Worm (Caenorhabditis elegans): ENCODE data around the gene F56D1.1.

Gene F56D1.1

DNA sequence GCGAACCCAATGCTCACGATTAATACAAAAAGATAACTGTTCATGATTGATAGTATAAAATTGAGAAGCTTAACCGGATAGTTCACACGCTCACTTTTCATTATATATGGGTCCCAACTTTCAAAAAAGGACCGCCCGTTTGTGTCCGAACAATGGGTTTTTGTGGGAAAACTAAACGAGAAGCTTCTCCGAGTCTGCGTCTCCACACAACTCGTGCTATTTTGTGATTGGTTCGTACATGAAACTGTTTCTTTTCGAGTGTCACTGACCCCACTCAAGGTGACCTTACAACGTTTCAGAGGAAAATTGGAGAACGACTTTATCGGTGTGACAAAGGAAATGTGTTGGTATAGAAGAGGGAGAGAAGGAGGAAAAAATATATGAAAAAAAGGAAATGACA lies 41.6 kb upstream of the F56D1.1 start, which contains the start of gene dct-5:
TSS of gene dct-5 (minus strand) at position 101 of the 400 bp plus-strand sequence.
- TF ChIP-seq D2030.7 (GFP tag; IDR thresholded peaks at IDR 0.05), result no peak

DNA sequence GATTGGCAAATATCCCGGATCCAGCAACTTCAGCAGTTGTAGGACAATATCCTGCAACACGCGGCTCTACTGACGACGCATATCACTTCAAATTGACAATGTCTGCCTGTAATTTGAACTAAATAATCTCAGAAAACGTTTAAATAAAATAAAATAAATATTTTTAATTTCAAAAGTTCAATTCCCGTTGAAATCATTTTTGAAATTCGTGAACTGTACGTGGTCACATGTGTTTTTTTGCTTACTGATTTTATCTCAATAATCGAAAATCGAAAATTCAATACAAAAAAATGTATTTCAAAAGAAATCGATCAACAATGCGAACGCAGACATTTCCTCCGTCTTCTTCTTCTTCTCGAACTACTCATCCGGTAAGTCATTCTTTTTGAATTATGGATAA lies 40.8 kb upstream of the F56D1.1 start, which contains the start of gene F07F6.1:
TSS of gene F07F6.1 (plus strand) at position 301 of the 400 bp plus-strand sequence.
- no peak for TF ChIP-seq lin-26 (GFP tag; IDR thresholded peaks at IDR 0.05)

ce11 chrII:5446506-5446905 lies 31.9 kb upstream of the F56D1.1 start, which contains the start of gene nmr-1:
nmr-1 (minus strand) TSS chrII:5446606.
- TF ChIP-seq ceh-27 (GFP tag; optimal IDR thresholded peaks at IDR 0.05) (no peak), ceh-100 (GFP tag; IDR thresholded peaks at IDR 0.05) (no peak), D2030.7 (GFP tag; IDR thresholded peaks at IDR 0.05) (no peak), F49E8.2 (tag; optimal IDR thresholded peaks at IDR 0.05; ENCODE audit: insufficient read depth) (no peak), F10E7.11 (tag; optimal IDR thresholded peaks at IDR 0.05) (no peak), sdz-38 (tag; optimal IDR thresholded peaks at IDR 0.05) (no peak), F57C9.4 (tag; optimal IDR thresholded peaks at IDR 0.05) (no peak)

DNA sequence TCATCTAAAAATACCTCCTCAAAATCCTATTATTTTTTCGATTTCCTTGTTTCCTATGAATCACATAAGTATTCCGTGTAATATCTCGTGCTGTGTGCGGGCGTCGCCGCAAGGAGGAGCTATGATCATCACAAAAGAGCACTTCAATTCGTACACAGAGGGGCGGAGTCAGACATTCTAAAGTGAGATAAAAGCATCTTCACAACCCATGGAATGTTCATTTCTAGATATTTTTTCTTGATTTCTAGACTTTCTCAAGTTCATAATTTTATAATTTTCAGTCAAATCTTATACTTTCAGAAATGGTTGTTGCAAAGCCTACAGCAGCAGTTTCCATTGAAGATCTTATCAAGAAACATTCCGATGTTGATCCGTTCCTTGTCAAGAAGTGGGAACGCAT lies 31.0 kb upstream of the F56D1.1 start, which contains the start of gene cex-1:
TSS of gene cex-1 (plus strand) at position 301 of the 400 bp plus-strand sequence.
- TF ChIP-seq madf-3 (GFP tag; IDR thresholded peaks at IDR 0.05), result no peak
- TF ChIP-seq snpc-4 (GFP tag; optimal IDR thresholded peaks at IDR 0.05), result no peak
- TF ChIP-seq snpc-4 (tag; optimal IDR thresholded peaks at IDR 0.05), result no peak
- no peak for TF ChIP-seq hsf-1 (GFP tag; IDR thresholded peaks at IDR 0.05)
- TF ChIP-seq attf-5 (GFP tag; optimal IDR thresholded peaks at IDR 0.05), result no peak
- no peak for TF ChIP-seq ztf-22 (GFP tag; optimal IDR thresholded peaks at IDR 0.05)

DNA sequence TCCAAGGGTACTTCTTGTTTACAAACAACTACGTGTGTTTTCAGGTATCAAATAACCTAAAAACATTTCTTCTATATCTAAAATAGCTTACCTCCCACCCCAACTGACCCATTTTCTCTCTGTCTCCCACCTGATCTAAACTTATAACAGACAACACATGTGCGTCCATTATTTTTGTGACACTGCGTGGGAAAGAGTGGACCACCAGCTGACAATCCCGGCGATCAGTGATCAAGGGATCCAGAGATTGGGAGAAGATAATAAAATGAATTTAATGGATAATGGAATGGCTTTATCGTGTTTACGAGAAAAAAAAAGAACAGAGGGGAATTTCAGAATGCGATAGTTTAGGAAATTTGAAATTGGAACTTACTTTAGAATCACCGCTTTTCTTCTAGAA lies 29.2 kb upstream of the F56D1.1 start:
- TF ChIP-seq dox-1 (GFP tag; IDR thresholded peaks at IDR 0.05), result no peak
- TF ChIP-seq snpc-1.1 (tag; optimal IDR thresholded peaks at IDR 0.05; ENCODE audit: insufficient read depth), result no peak
- TF ChIP-seq hrde-1 (tag; optimal IDR thresholded peaks at IDR 0.05; ENCODE audit: borderline replicate concordance), result no peak
- no peak for TF ChIP-seq zfh-2 (GFP tag; conservative IDR thresholded peaks at IDR 0.05)
- no peak for TF ChIP-seq D2030.7 (GFP tag; IDR thresholded peaks at IDR 0.05)
- TF ChIP-seq snpc-3.4 (tag; optimal IDR thresholded peaks at IDR 0.05), result no peak
- no peak for TF ChIP-seq ets-4 (GFP tag; optimal IDR thresholded peaks at IDR 0.05)
- TF ChIP-seq xnd-1 (tag; optimal IDR thresholded peaks at IDR 0.05), result no peak
- TF ChIP-seq lsy-27 (tag; optimal IDR thresholded peaks at IDR 0.05; ENCODE audit: borderline replicate concordance, insufficient read depth), result no peak
- no peak for TF ChIP-seq Y95B8A.8 (GFP tag; IDR thresholded peaks at IDR 0.05)
- no peak for TF ChIP-seq ztf-18 (tag; optimal IDR thresholded peaks at IDR 0.05)
- no peak for TF ChIP-seq F33H1.4 (GFP tag; IDR thresholded peaks at IDR 0.05)
- TF ChIP-seq K11D2.4 (GFP tag; IDR thresholded peaks at IDR 0.05), result no peak
- no peak for TF ChIP-seq madf-3 (GFP tag; IDR thresholded peaks at IDR 0.05)
- TF ChIP-seq ama-1 (optimal IDR thresholded peaks at IDR 0.05), result no peak
- TF ChIP-seq ama-1 (GFP tag; optimal IDR thresholded peaks at IDR 0.05), result no peak
- no peak for TF ChIP-seq ztf-22 (GFP tag; optimal IDR thresholded peaks at IDR 0.05)
- no peak for TF ChIP-seq hlh-26 (GFP tag; conservative IDR thresholded peaks at IDR 0.05)
- TF ChIP-seq ceh-27 (GFP tag; optimal IDR thresholded peaks at IDR 0.05), result no peak
- no peak for TF ChIP-seq bed-1 (GFP tag; IDR thresholded peaks at IDR 0.05)

DNA sequence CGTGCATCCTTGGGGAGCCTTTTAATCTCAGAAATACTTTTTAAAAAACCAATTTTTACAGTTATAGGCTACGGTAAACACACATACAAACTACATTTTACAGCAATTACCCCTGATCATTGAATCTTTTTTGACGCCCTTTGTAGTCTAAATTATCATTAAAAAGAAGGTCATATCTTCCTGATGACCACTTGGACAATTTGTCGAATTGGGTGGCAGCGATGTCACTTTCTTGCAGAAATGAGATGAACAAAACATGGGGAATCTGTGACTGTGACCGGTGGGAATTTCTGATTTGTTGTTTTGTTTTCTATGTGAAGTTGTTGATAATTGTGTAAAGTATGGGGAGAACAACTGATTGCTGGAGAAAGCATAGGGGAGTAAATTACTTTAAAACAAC lies 28.8 kb upstream of the F56D1.1 start:
- TF ChIP-seq attf-6 (GFP tag; IDR thresholded peaks at IDR 0.05) (no peak), madf-10 (tag; optimal IDR thresholded peaks at IDR 0.05) (no peak), pha-4 (tag; optimal IDR thresholded peaks at IDR 0.05) (no peak), athp-1 (tag; optimal IDR thresholded peaks at IDR 0.05) (no peak), fkh-3 (tag; optimal IDR thresholded peaks at IDR 0.05) (no peak), madf-8 (GFP tag; conservative IDR thresholded peaks at IDR 0.05) (no peak), nfyb-1 (GFP tag; IDR thresholded peaks at IDR 0.05) (no peak), attf-3 (GFP tag; conservative IDR thresholded peaks at IDR 0.05) (no peak), lin-35 (GFP tag; optimal IDR thresholded peaks at IDR 0.05) (no peak), Y53F4B.3 (GFP tag; IDR thresholded peaks at IDR 0.05) (no peak), tbx-9 (tag; optimal IDR thresholded peaks at IDR 0.05; ENCODE audit: borderline replicate concordance) (no peak), B0336.3 (GFP tag; IDR thresholded peaks at IDR 0.05) (no peak)
